Worm (Caenorhabditis elegans): Measurements from ENCODE around the gene unc-33.

DNA sequence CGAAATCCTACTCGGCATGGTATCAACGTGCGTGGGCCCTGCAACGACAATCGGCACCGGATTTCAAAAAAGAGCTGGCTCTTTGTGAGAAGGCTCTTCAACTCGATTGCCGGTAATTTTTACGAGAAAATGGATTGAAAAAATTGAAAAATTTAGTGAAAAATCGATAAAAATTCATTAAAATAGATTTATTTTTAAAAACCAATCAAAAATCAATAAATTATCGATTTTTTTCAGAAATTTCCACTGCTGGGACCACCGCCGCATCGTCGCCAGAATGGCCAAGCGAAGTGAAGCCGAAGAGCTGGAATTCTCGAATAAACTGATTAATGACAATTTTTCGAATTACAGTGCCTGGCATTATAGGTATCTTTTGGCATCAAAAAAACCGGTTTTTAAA, 11.2 kb downstream of the unc-33 start:
- TF ChIP-seq ama-1 (optimal IDR thresholded peaks at IDR 0.05) (no peak), scrt-1 (GFP tag; IDR thresholded peaks at IDR 0.05) (no peak), tbx-11 (GFP tag; IDR thresholded peaks at IDR 0.05) (no peak), flt-1 (GFP tag; IDR thresholded peaks at IDR 0.05) (no peak), ceh-13 (GFP tag; optimal IDR thresholded peaks at IDR 0.05) (no peak), aly-1 (tag; optimal IDR thresholded peaks at IDR 0.05) (no peak), tra-4 (tag; optimal IDR thresholded peaks at IDR 0.05) (no peak), sea-1 (GFP tag; conservative IDR thresholded peaks at IDR 0.05) (no peak)
